ENCODE assay signal across 5 fruit fly cellular contexts in the genomic region with DNA sequence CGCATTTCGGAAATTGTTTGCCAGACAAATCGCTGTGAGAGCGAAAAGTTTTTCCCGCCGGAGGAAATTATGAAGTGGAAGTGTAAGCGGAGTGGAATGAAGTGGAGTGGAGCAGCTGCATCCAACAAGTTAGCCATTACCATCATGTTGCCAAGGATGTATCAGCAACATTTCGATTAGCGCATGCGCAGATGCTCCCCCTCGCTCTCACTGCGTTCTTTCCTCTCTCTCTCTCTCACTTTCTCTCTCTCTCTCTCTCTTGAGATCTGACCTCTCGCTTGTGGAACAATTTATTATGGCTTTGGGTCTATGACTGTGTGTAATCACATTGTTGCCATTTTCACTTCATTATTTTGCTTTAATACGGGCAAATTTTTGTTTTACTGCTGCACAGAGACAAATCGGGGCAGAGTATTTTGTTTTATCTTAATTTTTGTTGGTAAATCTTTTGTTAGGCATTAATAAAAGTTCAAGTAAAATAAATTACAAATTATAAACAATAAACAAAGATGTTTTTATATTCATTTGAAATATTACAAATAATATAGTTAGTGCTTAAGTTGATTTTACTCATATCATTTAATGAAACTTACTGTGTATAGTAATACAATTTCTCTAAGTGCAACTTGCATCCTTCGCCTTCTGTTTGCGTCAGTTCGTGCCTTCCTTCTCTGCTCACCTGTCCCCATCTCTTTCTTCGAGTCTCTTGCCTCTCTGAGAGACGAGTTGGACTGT.
TF ChIP-seq lines count a peak whose summit lies in the region.

No protein-coding gene starts in this region.

TF ChIP-seq in whole organism, adult, 20 proteins besides CTCF, POLR2A, EP300 and RAD21 (continued from another document):
- TF ChIP-seq CG14711 (tag; optimal IDR thresholded peaks at IDR 0.05; lab: Kevin White, UChicago): peak; percentile 79
- TF ChIP-seq cic (GFP tag; optimal IDR thresholded peaks at IDR 0.05; lab: Kevin White, UChicago): no peak
- TF ChIP-seq CG33017 (tag; optimal IDR thresholded peaks at IDR 0.05; lab: Kevin White, UChicago): peak; percentile 87
- peak; percentile 44 for TF ChIP-seq Clk (GFP tag; optimal IDR thresholded peaks at IDR 0.05; lab: Kevin White, UChicago)
TF ChIP-seq in whole organism, adult: peak in this region for 13.

TF ChIP-seq in whole organism, embryonic, 481 proteins besides CTCF, POLR2A, EP300 and RAD21 (continued from another document and continues in another):
- TF ChIP-seq CG4707 (GFP tag; optimal IDR thresholded peaks at IDR 0.05; lab: Kevin White, UChicago) (no peak), vfl (GFP tag; optimal IDR thresholded peaks at IDR 0.05; lab: Kevin White, UChicago) (no peak), CG7745 (tag; optimal IDR thresholded peaks at IDR 0.05; lab: Kevin White, UChicago) (no peak), CG3163 (GFP tag; optimal IDR thresholded peaks at IDR 0.05; lab: Kevin White, UChicago) (no peak), Sin3A (optimal IDR thresholded peaks at IDR 0.05; lab: Kevin White, UChicago) (no peak), wdn (GFP tag; IDR thresholded peaks at IDR 0.05; lab: Robert Waterston, UW) (no peak), CG31441 (GFP tag; IDR thresholded peaks at IDR 0.05; lab: Robert Waterston, UW) (peak; percentile 89), CG6175 (GFP tag; IDR thresholded peaks at IDR 0.05; lab: Robert Waterston, UW) (no peak), tap (tag; optimal IDR thresholded peaks at IDR 0.05; lab: Kevin White, UChicago) (peak; percentile 66), lbe (GFP tag; optimal IDR thresholded peaks at IDR 0.05; lab: Kevin White, UChicago) (peak; percentile 36), Blimp-1 (GFP tag; optimal IDR thresholded peaks at IDR 0.05; lab: Kevin White, UChicago) (peak; percentile 81), CG2889 (GFP tag; IDR thresholded peaks at IDR 0.05; lab: Robert Waterston, UW) (no peak), fd64A (GFP tag; optimal IDR thresholded peaks at IDR 0.05; lab: Kevin White, UChicago) (no peak), Optix (GFP tag; IDR thresholded peaks at IDR 0.05; lab: Robert Waterston, UW) (no peak), Hr78 (GFP tag; optimal IDR thresholded peaks at IDR 0.05; lab: Kevin White, UChicago) (peak in 1 of 2 experiments; percentile 54), CG6813 (GFP tag; optimal IDR thresholded peaks at IDR 0.05; lab: Kevin White, UChicago) (peak; percentile 83), MESR4 (GFP tag; optimal IDR thresholded peaks at IDR 0.05; lab: Kevin White, UChicago) (no peak), CG33213 (GFP tag; optimal IDR thresholded peaks at IDR 0.05; lab: Kevin White, UChicago) (no peak), Chrac-16 (GFP tag; optimal IDR thresholded peaks at IDR 0.05; lab: Kevin White, UChicago) (peak; percentile 68), CG8924 (tag; optimal IDR thresholded peaks at IDR 0.05; lab: Kevin White, UChicago) (peak; percentile 91), CG17186 (GFP tag; optimal IDR thresholded peaks at IDR 0.05; lab: Kevin White, UChicago) (no peak), jumu (GFP tag; optimal IDR thresholded peaks at IDR 0.05; lab: Kevin White, UChicago) (no peak), CG16779 (GFP tag; IDR thresholded peaks at IDR 0.05; lab: Robert Waterston, UW) (0 out of 2 replicates have a peak, but pooled peaks have one; percentile 22), sima (GFP tag; optimal IDR thresholded peaks at IDR 0.05; lab: Kevin White, UChicago) (no peak), Poxn (GFP tag; IDR thresholded peaks at IDR 0.05; lab: Robert Waterston, UW) (no peak), H2.0 (GFP tag; IDR thresholded peaks at IDR 0.05; lab: Robert Waterston, UW) (no peak), CG7372 (GFP tag; IDR thresholded peaks at IDR 0.05; lab: Robert Waterston, UW) (peak; percentile 42; the same call in 1 of the 2 replicates), CG9817 (tag; optimal IDR thresholded peaks at IDR 0.05; lab: Kevin White, UChicago) (peak; percentile 65), maf-S (GFP tag; optimal IDR thresholded peaks at IDR 0.05; lab: Kevin White, UChicago) (no peak), CG1647 (GFP tag; optimal IDR thresholded peaks at IDR 0.05; lab: Kevin White, UChicago) (no peak)

TF ChIP-seq in whole organism, prepupa, 60 proteins besides CTCF, POLR2A, EP300 and RAD21 (continued from another document and continues in another):
- peak; percentile 43 for TF ChIP-seq fd85E (GFP tag; optimal IDR thresholded peaks at IDR 0.05; lab: Kevin White, UChicago)
- peak; percentile 91 for TF ChIP-seq CG3919 (GFP tag; optimal IDR thresholded peaks at IDR 0.05; lab: Kevin White, UChicago)
- peak; percentile 26 for TF ChIP-seq Ets21C (GFP tag; optimal IDR thresholded peaks at IDR 0.05; lab: Kevin White, UChicago)
- peak; percentile 80 for TF ChIP-seq CG6276 (GFP tag; optimal IDR thresholded peaks at IDR 0.05; lab: Kevin White, UChicago)
- TF ChIP-seq svp (GFP tag; lab: Kevin White, UChicago): peak; percentile 91
- peak; percentile 68 for TF ChIP-seq Gug (GFP tag; IDR thresholded peaks at IDR 0.05; lab: Robert Waterston, UW)
- peak; percentile 41 for TF ChIP-seq Hr39 (GFP tag; optimal IDR thresholded peaks at IDR 0.05; lab: Kevin White, UChicago)
- peak; percentile 91 for TF ChIP-seq OdsH (GFP tag; optimal IDR thresholded peaks at IDR 0.05; lab: Kevin White, UChicago)
- peak; percentile 83 for TF ChIP-seq CG8319 (GFP tag; optimal IDR thresholded peaks at IDR 0.05; lab: Kevin White, UChicago)
- TF ChIP-seq CG6163 (GFP tag; IDR thresholded peaks at IDR 0.05; lab: Robert Waterston, UW): peak; percentile 75
- peak; percentile 79 for TF ChIP-seq topi (GFP tag; optimal IDR thresholded peaks at IDR 0.05; lab: Kevin White, UChicago)
- peak; percentile 76 for TF ChIP-seq Smox (GFP tag; optimal IDR thresholded peaks at IDR 0.05; lab: Kevin White, UChicago)
- no peak for TF ChIP-seq fkh (GFP tag; optimal IDR thresholded peaks at IDR 0.05; lab: Kevin White, UChicago)
- peak; percentile 77 for TF ChIP-seq Sox14 (GFP tag; optimal IDR thresholded peaks at IDR 0.05; lab: Kevin White, UChicago)
- peak; percentile 5 for TF ChIP-seq Eip93F (GFP tag; optimal IDR thresholded peaks at IDR 0.05; lab: Kevin White, UChicago)
- TF ChIP-seq CG15336 (GFP tag; IDR thresholded peaks at IDR 0.05; lab: Robert Waterston, UW): peak; percentile 89
- peak; percentile 80 for TF ChIP-seq CG4318 (GFP tag; optimal IDR thresholded peaks at IDR 0.05; lab: Kevin White, UChicago)
- peak; percentile 63 for TF ChIP-seq CG31627 (GFP tag; optimal IDR thresholded peaks at IDR 0.05; lab: Kevin White, UChicago)
- peak; percentile 79 for TF ChIP-seq CG1621 (tag; optimal IDR thresholded peaks at IDR 0.05; lab: Kevin White, UChicago)
- TF ChIP-seq CG6808 (GFP tag; optimal IDR thresholded peaks at IDR 0.05; lab: Kevin White, UChicago): peak; percentile 90
- TF ChIP-seq Ets96B (tag; optimal IDR thresholded peaks at IDR 0.05; lab: Kevin White, UChicago): peak; percentile 93
- peak; percentile 83 for TF ChIP-seq pdm3 (GFP tag; optimal IDR thresholded peaks at IDR 0.05; lab: Kevin White, UChicago)
- TF ChIP-seq esn (GFP tag; optimal IDR thresholded peaks at IDR 0.05; lab: Kevin White, UChicago): peak; percentile 85
- TF ChIP-seq CG8632 (GFP tag; optimal IDR thresholded peaks at IDR 0.05; lab: Kevin White, UChicago): peak; percentile 88
- TF ChIP-seq Sox15 (GFP tag; optimal IDR thresholded peaks at IDR 0.05; lab: Kevin White, UChicago): peak; percentile 58
- TF ChIP-seq achi (GFP tag; optimal IDR thresholded peaks at IDR 0.05; lab: Kevin White, UChicago): peak; percentile 89
- TF ChIP-seq salr (GFP tag; optimal IDR thresholded peaks at IDR 0.05; lab: Kevin White, UChicago): peak in 1 of 2 experiments; percentile 95
- TF ChIP-seq CG6792 (GFP tag; optimal IDR thresholded peaks at IDR 0.05; lab: Kevin White, UChicago): peak; percentile 85
- TF ChIP-seq CG6854 (GFP tag; optimal IDR thresholded peaks at IDR 0.05; lab: Kevin White, UChicago): peak; percentile 9
- TF ChIP-seq acj6 (GFP tag; optimal IDR thresholded peaks at IDR 0.05; lab: Kevin White, UChicago): peak; percentile 87
- peak; percentile 63 for TF ChIP-seq CG11294 (GFP tag; IDR thresholded peaks at IDR 0.05; lab: Robert Waterston, UW)

TF ChIP-seq in whole organism, pupa, 21 proteins besides CTCF, POLR2A, EP300 and RAD21 (continued from another document):
- peak; percentile 67 for TF ChIP-seq Ets98B (GFP tag; IDR thresholded peaks at IDR 0.05; lab: Robert Waterston, UW)
- TF ChIP-seq CG15710 (tag; optimal IDR thresholded peaks at IDR 0.05; lab: Kevin White, UChicago): peak; percentile 92
- TF ChIP-seq CG14655 (GFP tag; optimal IDR thresholded peaks at IDR 0.05; lab: Kevin White, UChicago): peak; percentile 92

TF ChIP-seq in whole organism, wandering third instar larva, 38 proteins besides CTCF, POLR2A, EP300 and RAD21 (continued from another document):
- TF ChIP-seq Sp1 (GFP tag; optimal IDR thresholded peaks at IDR 0.05; lab: Kevin White, UChicago) (peak; percentile 84), foxo (GFP tag; optimal IDR thresholded peaks at IDR 0.05; lab: Kevin White, UChicago) (peak in 1 of 2 experiments; percentile 85), CG32264 (GFP tag; optimal IDR thresholded peaks at IDR 0.05; lab: Kevin White, UChicago) (no peak), jim (GFP tag; optimal IDR thresholded peaks at IDR 0.05; lab: Kevin White, UChicago) (no peak), Dif (GFP tag; optimal IDR thresholded peaks at IDR 0.05; lab: Kevin White, UChicago; ENCODE audit: partially characterized antibody) (peak; percentile 75), h (GFP tag; optimal IDR thresholded peaks at IDR 0.05; lab: Kevin White, UChicago) (peak; percentile 60), brk (GFP tag; optimal IDR thresholded peaks at IDR 0.05; lab: Kevin White, UChicago) (peak; percentile 56), woc (GFP tag; optimal IDR thresholded peaks at IDR 0.05; lab: Kevin White, UChicago) (peak; percentile 16), Hnf4 (GFP tag; optimal IDR thresholded peaks at IDR 0.05; lab: Kevin White, UChicago) (peak; percentile 32), sage (GFP tag; optimal IDR thresholded peaks at IDR 0.05; lab: Kevin White, UChicago) (peak; percentile 28), dmrt93B (GFP tag; optimal IDR thresholded peaks at IDR 0.05; lab: Kevin White, UChicago) (peak; percentile 59), CrebA (GFP tag; optimal IDR thresholded peaks at IDR 0.05; lab: Kevin White, UChicago; ENCODE audit: borderline replicate concordance) (no peak), pan (optimal IDR thresholded peaks at IDR 0.05; lab: Kevin White, UChicago) (no peak), Hr83 (GFP tag; optimal IDR thresholded peaks at IDR 0.05; lab: Kevin White, UChicago; ENCODE audit: poor library complexity, severe bottlenecking) (no peak), usp (GFP tag; optimal IDR thresholded peaks at IDR 0.05; lab: Kevin White, UChicago) (no peak), sv (GFP tag; optimal IDR thresholded peaks at IDR 0.05; lab: Kevin White, UChicago) (peak; percentile 46), br (GFP tag; optimal IDR thresholded peaks at IDR 0.05; lab: Kevin White, UChicago) (peak; percentile 18), ey (GFP tag; optimal IDR thresholded peaks at IDR 0.05; lab: Kevin White, UChicago) (peak; percentile 48)
